Worm (Caenorhabditis elegans): ENCODE results near the gene gly-12.

The gly-12 gene

DNA sequence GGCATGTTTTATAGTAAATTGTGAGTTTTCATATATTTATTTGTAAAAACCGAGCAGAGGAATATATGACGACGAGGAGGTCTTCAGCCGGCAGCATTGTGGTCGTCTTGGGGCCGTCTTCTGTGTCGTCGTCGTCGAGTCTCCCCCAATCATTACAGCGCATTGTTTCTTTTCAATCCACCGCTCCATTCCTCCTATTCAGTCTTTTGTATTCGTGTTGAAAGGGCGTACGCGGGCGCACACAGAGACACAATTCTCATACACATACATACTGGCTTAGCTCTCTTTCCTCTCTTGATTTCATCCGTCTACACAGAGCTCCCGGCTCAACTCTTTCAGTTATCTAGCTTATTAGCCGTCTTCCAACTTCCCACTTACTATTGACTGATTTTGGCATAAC, 22.0 kb upstream of the gly-12 start, which contains the start of gene sox-2:
Gene sox-2, minus strand, starts transcription at position 100 of the 400 bp plus-strand sequence.
- no peak for TF ChIP-seq nhr-10 (tag; optimal IDR thresholded peaks at IDR 0.05)
- TF ChIP-seq ZK546.5 (tag; optimal IDR thresholded peaks at IDR 0.05) = no peak
- TF ChIP-seq lin-39 (tag; optimal IDR thresholded peaks at IDR 0.05) = no peak
- no peak for TF ChIP-seq fos-1 (tag; optimal IDR thresholded peaks at IDR 0.05)
- TF ChIP-seq elt-1 (tag; optimal IDR thresholded peaks at IDR 0.05) = no peak
- TF ChIP-seq ceh-16 (tag; optimal IDR thresholded peaks at IDR 0.05) = no peak
- no peak for TF ChIP-seq snpc-4 (tag; optimal IDR thresholded peaks at IDR 0.05)
- TF ChIP-seq lsy-2 (tag; optimal IDR thresholded peaks at IDR 0.05) = no peak
- TF ChIP-seq nhr-12 (tag; optimal IDR thresholded peaks at IDR 0.05) = no peak
- no peak for TF ChIP-seq unc-62 (GFP tag; optimal IDR thresholded peaks at IDR 0.05)
- no peak for TF ChIP-seq ama-1 (optimal IDR thresholded peaks at IDR 0.05)
- TF ChIP-seq ztf-4 (tag; optimal IDR thresholded peaks at IDR 0.05) = no peak
- TF ChIP-seq nhr-25 (tag; optimal IDR thresholded peaks at IDR 0.05) = no peak

DNA sequence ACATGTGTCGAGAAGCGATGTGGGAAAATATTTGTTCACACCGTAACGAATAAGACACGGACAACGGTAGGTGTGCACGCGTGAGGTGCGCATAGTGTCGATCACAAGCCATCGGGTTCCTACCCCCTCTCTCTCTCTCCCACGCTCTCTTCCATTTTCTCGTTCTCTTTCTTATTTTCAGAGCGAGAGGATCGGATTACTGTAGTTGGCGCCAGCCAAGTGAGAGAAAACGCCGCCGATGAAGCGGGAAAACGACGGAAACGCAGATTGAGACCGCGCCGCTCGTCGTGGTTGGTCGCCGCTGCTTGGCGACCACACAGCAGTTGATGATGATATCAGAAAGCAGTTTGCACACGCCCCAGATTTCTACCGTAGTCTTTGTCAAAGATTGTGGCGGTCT, 21.3 kb upstream of the gly-12 start:
- TF ChIP-seq nhr-129 (tag; optimal IDR thresholded peaks at IDR 0.05) (peak; percentile 3), mab-5 (tag; optimal IDR thresholded peaks at IDR 0.05) (no peak), lsy-2 (tag; optimal IDR thresholded peaks at IDR 0.05) (peak in 1 of 2 experiments; percentile 9), lin-11 (tag; optimal IDR thresholded peaks at IDR 0.05) (no peak), F13H6.1 (tag; optimal IDR thresholded peaks at IDR 0.05) (peak; percentile 20)

DNA sequence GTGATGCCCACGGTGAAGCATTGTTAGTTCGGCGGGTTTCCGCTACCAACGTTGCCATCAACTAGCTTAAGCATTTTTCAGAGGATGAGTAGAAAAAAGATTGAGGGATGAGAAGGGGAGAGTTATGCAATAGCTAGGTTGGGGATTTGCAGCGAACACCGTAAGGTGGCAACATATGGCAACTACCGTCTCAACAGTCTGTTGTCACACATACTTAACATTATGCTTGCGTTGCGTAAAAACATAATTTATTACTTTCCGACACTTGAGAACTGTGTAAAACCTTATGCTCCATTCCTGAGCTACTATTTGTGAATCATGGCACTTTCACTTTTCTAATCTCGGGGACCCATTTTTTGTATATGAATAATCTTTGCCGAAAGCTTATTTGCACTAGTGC, 19.0 kb upstream of the gly-12 start:
- TF ChIP-seq nhr-129 (tag; optimal IDR thresholded peaks at IDR 0.05) (no peak), nhr-6 (tag; optimal IDR thresholded peaks at IDR 0.05) (no peak), nhr-23 (tag; optimal IDR thresholded peaks at IDR 0.05) (no peak), blmp-1 (tag; optimal IDR thresholded peaks at IDR 0.05; ENCODE audit: insufficient read depth) (no peak), ztf-11 (tag; optimal IDR thresholded peaks at IDR 0.05) (no peak), aly-2 (tag; optimal IDR thresholded peaks at IDR 0.05) (no peak), ama-1 (optimal IDR thresholded peaks at IDR 0.05) (no peak), nhr-12 (tag; optimal IDR thresholded peaks at IDR 0.05) (no peak), egl-27 (tag; optimal IDR thresholded peaks at IDR 0.05) (no peak), zag-1 (tag; optimal IDR thresholded peaks at IDR 0.05) (no peak), nhr-21 (tag; optimal IDR thresholded peaks at IDR 0.05) (no peak), ceh-82 (tag; optimal IDR thresholded peaks at IDR 0.05) (no peak), mbf-1 (tag; optimal IDR thresholded peaks at IDR 0.05) (no peak)

- TF ChIP-seq sma-9 (GFP tag; optimal IDR thresholded peaks at IDR 0.05) (no peak), sma-9 (tag; optimal IDR thresholded peaks at IDR 0.05) (no peak), gmeb-1 (tag; optimal IDR thresholded peaks at IDR 0.05) (no peak), egl-27 (tag; optimal IDR thresholded peaks at IDR 0.05) (no peak), elt-1 (tag; optimal IDR thresholded peaks at IDR 0.05) (no peak)
Observed at ce11 chrX:7469907-7470306, 15.8 kb upstream of the gly-12 start.

- TF ChIP-seq sma-3 (GFP tag; optimal IDR thresholded peaks at IDR 0.05) = peak; percentile 33
- TF ChIP-seq ztf-4 (tag; optimal IDR thresholded peaks at IDR 0.05) = peak; percentile 20
- peak; percentile 82 for TF ChIP-seq nhr-129 (tag; optimal IDR thresholded peaks at IDR 0.05)
- TF ChIP-seq lin-13 (GFP tag; optimal IDR thresholded peaks at IDR 0.05) = peak; percentile 46
- no peak for TF ChIP-seq ama-1 (optimal IDR thresholded peaks at IDR 0.05)
- peak; percentile 47 for TF ChIP-seq sma-9 (GFP tag; optimal IDR thresholded peaks at IDR 0.05)
- TF ChIP-seq sma-9 (tag; optimal IDR thresholded peaks at IDR 0.05) = no peak
- TF ChIP-seq nhr-10 (tag; optimal IDR thresholded peaks at IDR 0.05) = no peak
- peak; percentile 78 for TF ChIP-seq crh-2 (tag; optimal IDR thresholded peaks at IDR 0.05)
- peak; percentile 56 for TF ChIP-seq lin-11 (tag; optimal IDR thresholded peaks at IDR 0.05)
- TF ChIP-seq unc-62 (GFP tag; optimal IDR thresholded peaks at IDR 0.05) = no peak
- TF ChIP-seq snpc-4 (tag; optimal IDR thresholded peaks at IDR 0.05) = no peak
- no peak for TF ChIP-seq Y55F3AM.14 (GFP tag; optimal IDR thresholded peaks at IDR 0.05)
- peak; percentile 56 for TF ChIP-seq F13H6.1 (tag; optimal IDR thresholded peaks at IDR 0.05)
- TF ChIP-seq lsy-2 (tag; optimal IDR thresholded peaks at IDR 0.05) = peak in 1 of 2 experiments; percentile 71
- TF ChIP-seq C34F6.9 (tag; optimal IDR thresholded peaks at IDR 0.05) = peak; percentile 90
- peak; percentile 33 for TF ChIP-seq sem-4 (tag; optimal IDR thresholded peaks at IDR 0.05)
- TF ChIP-seq ceh-82 (tag; optimal IDR thresholded peaks at IDR 0.05) = no peak
- TF ChIP-seq zag-1 (tag; optimal IDR thresholded peaks at IDR 0.05) = no peak
- no peak for TF ChIP-seq ceh-16 (tag; optimal IDR thresholded peaks at IDR 0.05)
- TF ChIP-seq elt-1 (tag; optimal IDR thresholded peaks at IDR 0.05) = no peak
- peak; percentile 81 for TF ChIP-seq unc-55 (GFP tag; optimal IDR thresholded peaks at IDR 0.05)
- TF ChIP-seq gmeb-1 (tag; optimal IDR thresholded peaks at IDR 0.05) = peak; percentile 1
- TF ChIP-seq fos-1 (tag; optimal IDR thresholded peaks at IDR 0.05) = peak; percentile 61
- no peak for TF ChIP-seq ztf-11 (tag; optimal IDR thresholded peaks at IDR 0.05)
- no peak for TF ChIP-seq mdl-1 (tag; optimal IDR thresholded peaks at IDR 0.05)
- TF ChIP-seq nhr-11 (tag; optimal IDR thresholded peaks at IDR 0.05) = no peak
- TF ChIP-seq dmd-4 (tag; optimal IDR thresholded peaks at IDR 0.05) = no peak
- TF ChIP-seq nhr-6 (tag; optimal IDR thresholded peaks at IDR 0.05) = no peak
- no peak for TF ChIP-seq nhr-237 (tag; optimal IDR thresholded peaks at IDR 0.05)
- TF ChIP-seq nhr-25 (tag; optimal IDR thresholded peaks at IDR 0.05) = no peak
Observed at ce11 chrX:7474968-7475433, 10.7 kb upstream of the gly-12 start, which contains the start of gene coh-1. Gene coh-1 (minus strand): TSS chrX:7475018.
